Worm (Caenorhabditis elegans): Measurements from ENCODE around the gene hpo-28.

- TF ChIP-seq nhr-76 (tag; optimal IDR thresholded peaks at IDR 0.05) (no peak), pha-4 (tag; optimal IDR thresholded peaks at IDR 0.05) (peak; percentile 78)
These were observed 6.3 kb upstream of the hpo-28 start for ce11 chrIII:5715467-5715866.
